Fruit fly (Drosophila melanogaster): ENCODE data around the gene Dh31.

dm6 chr2L:8530189-8530588 lies 23.5 kb upstream of the Dh31 start:
- no peak for TF ChIP-seq insv (optimal IDR thresholded peaks at IDR 0.05)
- no peak for TF ChIP-seq psq (optimal IDR thresholded peaks at IDR 0.05)
